Fruit fly (Drosophila melanogaster) whole organism, prepupa: Measurements from ENCODE around the gene Btk.

Experiments used
- CG31627 ChIP-seq: fragments of 200-800 bp; sonication (Bioruptor generic); optimal IDR thresholded peaks from 3 replicates; lab custom pipeline; 2016; ENCODE audit warnings: missing biosample characterization, missing genetic modification characterization
- Gug ChIP-seq: fragments of 200-800 bp; sonication (Bioruptor generic); IDR thresholded peaks from 2 replicates; pipeline ENCODE4 v1.3.6; 2022; ENCODE audit warnings: missing biosample characterization, missing genetic modification characterization
- OdsH ChIP-seq: fragments of 200-800 bp; sonication (Bioruptor generic); optimal IDR thresholded peaks from 3 replicates; lab custom pipeline; 2016; ENCODE audit warnings: missing biosample characterization, missing genetic modification characterization
- Sox102F ChIP-seq: fragments of 200-800 bp; sonication (Bioruptor generic); optimal IDR thresholded peaks from 2 replicates; lab custom pipeline; 2016; ENCODE audit warnings: missing biosample characterization, mild to moderate bottlenecking, missing genetic modification characterization
- dac ChIP-seq: fragments of 200-800 bp; sonication (Bioruptor generic); optimal IDR thresholded peaks from 2 replicates; lab custom pipeline; 2017; ENCODE audit warnings: missing biosample characterization, mild to moderate bottlenecking, missing genetic modification characterization

dm6 chr2L:8294043-8294442 is 6.8 kb downstream of the Btk start:
- no peak for TF ChIP-seq Sox102F (GFP tag; lab: Kevin White, UChicago)
- no peak for TF ChIP-seq OdsH
- no peak for TF ChIP-seq dac (GFP tag; lab: Kevin White, UChicago)
- TF ChIP-seq Gug (GFP tag; lab: Robert Waterston, UW), result no peak
- TF ChIP-seq CG31627 (GFP tag; lab: Kevin White, UChicago), result no peak
